Worm (Caenorhabditis elegans) whole organism, L1 larva: Measurements from ENCODE around the gene F01G10.10.

Source experiments
- C16A3.4 ChIP-seq: fragments of 150-350 bp; optimal IDR thresholded peaks from 2 replicates; lab custom pipeline; 2014; ENCODE audit warnings: missing biosample characterization, missing genetic modification characterization
- aha-1 ChIP-seq: fragments of 150-350 bp; optimal IDR thresholded peaks from 2 replicates; lab custom pipeline; 2014; ENCODE audit warnings: missing biosample characterization, missing genetic modification characterization
- blmp-1 ChIP-seq: fragments of 150-350 bp; optimal IDR thresholded peaks from 2 replicates; lab custom pipeline; 2014; ENCODE audit warnings: missing biosample characterization, missing genetic modification characterization
- ceh-8 ChIP-seq: fragments of 200-800 bp; sonication (Bioruptor generic); optimal IDR thresholded peaks from 2 replicates; lab custom pipeline; 2018; ENCODE audit warnings: mild to moderate bottlenecking, missing genetic modification characterization, moderate library complexity, missing compliant biosample characterization
- ceh-82 ChIP-seq, 3 experiments: fragments of 150-350 bp in 1 of 3; sonication (generic microtip) in 2 of 3; optimal IDR thresholded peaks; 2 replicates each; lab custom pipeline; 2014 to 2017; ENCODE audit warnings: missing biosample characterization in 3 of 3, missing genetic modification characterization in 3 of 3
- ceh-88 ChIP-seq: fragments of 200-800 bp; sonication (Bioruptor generic); IDR thresholded peaks from 2 replicates; pipeline ENCODE4 v1.3.6; 2022; ENCODE audit warnings: missing genetic modification characterization, missing compliant biosample characterization
- ces-1 ChIP-seq: fragments of 150-350 bp; optimal IDR thresholded peaks from 2 replicates; lab custom pipeline; 2014; ENCODE audit warnings: missing biosample characterization, missing genetic modification reagents, missing genetic modification characterization
- dpl-1 ChIP-seq, 3 experiments: fragments of 150-350 bp in 2 of 3; sonication (generic microtip) in 1 of 3; optimal IDR thresholded peaks; 2 replicates each; lab custom pipeline; 2014 to 2017; ENCODE audit warnings: missing biosample characterization in 3 of 3, missing genetic modification characterization in 3 of 3, missing genetic modification reagents in 3 of 3
- dsc-1 ChIP-seq: sonication (generic microtip); optimal IDR thresholded peaks from 2 replicates; lab custom pipeline; 2016; ENCODE audit warnings: mild to moderate bottlenecking, missing genetic modification characterization, missing compliant biosample characterization
- efl-1 ChIP-seq, 4 experiments: fragments of 150-350 bp; optimal IDR thresholded peaks in 3 of 4; peaks in 1 of 4; 1 replicate in 1 of 4; 2 replicates in 3 of 4; lab custom pipeline; 2014; ENCODE audit warnings: missing biosample characterization in 2 of 4, missing genetic modification characterization in 2 of 4, missing genetic modification reagents in 2 of 4
- egl-13 ChIP-seq: sonication (generic microtip); optimal IDR thresholded peaks from 2 replicates; lab custom pipeline; 2016; ENCODE audit warnings: missing genotype, missing genetic modification reagents, missing genetic modification characterization, missing compliant biosample characterization
- elt-2 ChIP-seq: sonication (generic microtip); optimal IDR thresholded peaks from 2 replicates; lab custom pipeline; 2016; ENCODE audit warnings: missing genetic modification characterization, mild to moderate bottlenecking, inconsistent platforms, missing compliant biosample characterization, missing genetic modification reagents
- elt-3 ChIP-seq, 6 experiments: fragments of 150-350 bp in 1 of 6; sonication (generic microtip); optimal IDR thresholded peaks; 2 replicates each; lab custom pipeline; 2017 to 2018; ENCODE audit warnings: missing biosample characterization in 6 of 6, missing genetic modification characterization in 6 of 6, inconsistent platforms in 1 of 6
- ets-5 ChIP-seq: fragments of 200-800 bp; sonication (Bioruptor generic); IDR thresholded peaks from 2 replicates; pipeline ENCODE4 v1.3.6; 2022; ENCODE audit warnings: missing genetic modification characterization, missing compliant biosample characterization
- fkh-8 ChIP-seq: sonication (generic microtip); optimal IDR thresholded peaks from 2 replicates; lab custom pipeline; 2016; ENCODE audit warnings: mild to moderate bottlenecking, missing genetic modification characterization, missing compliant biosample characterization
- grh-1 ChIP-seq: fragments of 200-800 bp; sonication (Bioruptor generic); IDR thresholded peaks from 2 replicates; pipeline ENCODE4 v1.3.6; 2022; ENCODE audit warnings: missing genetic modification reagents, missing genetic modification characterization, missing compliant biosample characterization
- hlh-4 ChIP-seq: sonication (generic microtip); optimal IDR thresholded peaks from 2 replicates; lab custom pipeline; 2016; ENCODE audit warnings: mild to moderate bottlenecking, missing genetic modification characterization, missing compliant biosample characterization
- hpl-2 ChIP-seq: fragments of 150-350 bp; optimal IDR thresholded peaks from 2 replicates; lab custom pipeline; 2014; ENCODE audit warnings: missing biosample characterization, missing genetic modification reagents, missing genetic modification characterization
- irx-1 ChIP-seq: sonication (generic microtip); optimal IDR thresholded peaks from 2 replicates; lab custom pipeline; 2016; ENCODE audit warnings: missing genetic modification characterization, missing compliant biosample characterization
- jun-1 ChIP-seq: fragments of 150-350 bp; optimal IDR thresholded peaks from 2 replicates; lab custom pipeline; 2014; ENCODE audit warnings: missing biosample characterization, missing genetic modification reagents, missing genetic modification characterization
- lin-13 ChIP-seq: fragments of 150-350 bp; optimal IDR thresholded peaks from 2 replicates; lab custom pipeline; 2014; ENCODE audit warnings: missing biosample characterization, missing genetic modification reagents, missing genetic modification characterization
- lin-14 ChIP-seq: fragments of 200-800 bp; sonication (Bioruptor generic); optimal IDR thresholded peaks from 2 replicates; lab custom pipeline; 2018; ENCODE audit warnings: mild to moderate bottlenecking, missing genetic modification characterization, moderate library complexity, missing compliant biosample characterization
- lin-35 ChIP-seq, 2 experiments: fragments of 150-350 bp; optimal IDR thresholded peaks; 2 replicates each; lab custom pipeline; 2014; ENCODE audit warnings: missing biosample characterization in 2 of 2, missing genetic modification characterization in 2 of 2, missing genetic modification reagents in 2 of 2
- lir-3 ChIP-seq: sonication (generic microtip); optimal IDR thresholded peaks from 2 replicates; lab custom pipeline; 2016; ENCODE audit warnings: mild to moderate bottlenecking, missing genetic modification characterization, moderate library complexity, missing compliant biosample characterization; ENCODE audit not compliant: poor library complexity
- mab-9 ChIP-seq: fragments of 200-800 bp; sonication (Bioruptor generic); IDR thresholded peaks from 2 replicates; pipeline ENCODE4 v1.3.6; 2022; ENCODE audit warnings: missing genetic modification reagents, missing genetic modification characterization, missing compliant biosample characterization
- mdl-1 ChIP-seq, 2 experiments: fragments of 150-350 bp; optimal IDR thresholded peaks; 2 replicates each; lab custom pipeline; 2014 to 2017; ENCODE audit warnings: missing biosample characterization in 2 of 2, missing genetic modification characterization in 2 of 2, inconsistent platforms in 1 of 2
- nhr-19 ChIP-seq: fragments of 200-800 bp; sonication (Bioruptor generic); conservative IDR thresholded peaks from 2 replicates; pipeline ENCODE4 v1.3.6; 2022; ENCODE audit warnings: missing genetic modification characterization, missing compliant biosample characterization
- nhr-20 ChIP-seq: sonication (generic microtip); optimal IDR thresholded peaks from 2 replicates; lab custom pipeline; 2016; ENCODE audit warnings: mild to moderate bottlenecking, missing genetic modification characterization, missing compliant biosample characterization
- nhr-237 ChIP-seq: fragments of 150-350 bp; optimal IDR thresholded peaks from 2 replicates; lab custom pipeline; 2014; ENCODE audit warnings: missing biosample characterization, missing genetic modification characterization
- nhr-71 ChIP-seq: sonication (generic microtip); optimal IDR thresholded peaks from 2 replicates; lab custom pipeline; 2016; ENCODE audit warnings: mild to moderate bottlenecking, missing genetic modification characterization, moderate library complexity, missing compliant biosample characterization
- nhr-76 ChIP-seq: sonication (generic microtip); optimal IDR thresholded peaks from 2 replicates; lab custom pipeline; 2017; ENCODE audit warnings: missing biosample characterization, missing genetic modification characterization
- nhr-77 ChIP-seq: fragments of 150-350 bp; optimal IDR thresholded peaks from 2 replicates; lab custom pipeline; 2014; ENCODE audit warnings: missing biosample characterization, missing genetic modification characterization
- nhr-84 ChIP-seq: sonication (generic microtip); optimal IDR thresholded peaks from 2 replicates; lab custom pipeline; 2017; ENCODE audit warnings: missing biosample characterization, missing genetic modification characterization
- nhr-85 ChIP-seq: sonication (generic microtip); peaks from one replicate; lab custom pipeline; 2016; ENCODE audit warnings: missing genetic modification characterization, inconsistent platforms, missing compliant biosample characterization
- nhr-90 ChIP-seq: sonication (generic microtip); optimal IDR thresholded peaks from 2 replicates; lab custom pipeline; 2016; ENCODE audit warnings: mild to moderate bottlenecking, missing genetic modification characterization, missing compliant biosample characterization; ENCODE audit not compliant: poor library complexity
- pag-3 ChIP-seq: sonication (generic microtip); optimal IDR thresholded peaks from 2 replicates; lab custom pipeline; 2017; ENCODE audit warnings: missing genetic modification characterization, mild to moderate bottlenecking, missing compliant biosample characterization, antibody characterized with exemption, borderline replicate concordance; ENCODE audit not compliant: insufficient read depth
- pqm-1 ChIP-seq: sonication (generic microtip); optimal IDR thresholded peaks from 3 replicates; lab custom pipeline; 2017; ENCODE audit warnings: missing biosample characterization, missing genetic modification characterization
- rnt-1 ChIP-seq: sonication (generic microtip); optimal IDR thresholded peaks from 2 replicates; lab custom pipeline; 2016; ENCODE audit warnings: mild to moderate bottlenecking, missing genetic modification characterization, moderate library complexity, missing compliant biosample characterization
- skn-1 ChIP-seq: fragments of 150-350 bp; optimal IDR thresholded peaks from 2 replicates; lab custom pipeline; 2014; ENCODE audit warnings: missing biosample characterization, missing genetic modification characterization
- snpc-4 ChIP-seq: fragments of 150-350 bp; optimal IDR thresholded peaks from 2 replicates; lab custom pipeline; 2014; ENCODE audit warnings: missing biosample characterization, missing genetic modification characterization
- snu-23 ChIP-seq: sonication (generic microtip); optimal IDR thresholded peaks from 2 replicates; lab custom pipeline; 2016; ENCODE audit warnings: missing genetic modification characterization, missing compliant biosample characterization
- sptf-1 ChIP-seq: fragments of 150-350 bp; optimal IDR thresholded peaks from 2 replicates; lab custom pipeline; 2014; ENCODE audit warnings: missing biosample characterization, missing genetic modification characterization
- swsn-7 ChIP-seq: sonication (generic microtip); optimal IDR thresholded peaks from 2 replicates; lab custom pipeline; 2016; ENCODE audit warnings: missing genetic modification characterization, missing compliant biosample characterization
- unc-30 ChIP-seq: sonication (generic microtip); optimal IDR thresholded peaks from 2 replicates; lab custom pipeline; 2017; ENCODE audit warnings: missing biosample characterization, missing genetic modification characterization
- unc-86 ChIP-seq: sonication (generic microtip); optimal IDR thresholded peaks from 2 replicates; lab custom pipeline; 2016; ENCODE audit warnings: missing genetic modification characterization, missing compliant biosample characterization
- unc-98 ChIP-seq: fragments of 200-800 bp; sonication (Bioruptor generic); IDR thresholded peaks from 2 replicates; pipeline ENCODE4 v1.3.6; 2022; ENCODE audit warnings: missing genetic modification characterization, missing compliant biosample characterization
- zag-1 ChIP-seq: fragments of 150-350 bp; optimal IDR thresholded peaks from 2 replicates; lab custom pipeline; 2014; ENCODE audit warnings: missing biosample characterization, missing genetic modification characterization
- zip-4 ChIP-seq: fragments of 200-800 bp; sonication (Bioruptor generic); optimal IDR thresholded peaks from 2 replicates; lab custom pipeline; 2018; ENCODE audit warnings: mild to moderate bottlenecking, missing genetic modification characterization, moderate library complexity, missing compliant biosample characterization

Gene F01G10.10

DNA sequence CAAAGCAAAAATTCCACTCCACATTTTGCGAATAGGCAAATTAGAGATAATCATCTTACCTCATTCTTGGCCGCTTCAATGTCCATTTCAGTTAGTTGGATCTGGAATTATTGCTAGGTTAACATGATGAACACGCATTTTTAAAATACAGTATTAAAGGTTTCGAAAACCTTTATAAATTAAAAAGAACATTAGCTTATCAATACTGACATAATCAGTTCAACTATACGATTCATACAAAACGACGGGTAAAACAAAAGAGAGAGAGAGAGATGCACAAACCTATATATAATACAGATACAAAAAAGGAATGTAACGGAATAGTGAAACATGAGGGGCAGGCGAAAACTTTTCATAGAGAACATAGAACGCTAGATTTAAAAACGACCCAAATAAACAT is 35.5 kb downstream of the F01G10.10 start, which contains the start of gene thk-1:
Gene thk-1 (minus strand): TSS at position 101 of the 400 bp plus-strand sequence.
- TF ChIP-seq swsn-7 (tag; lab: Kevin White, UChicago) = no peak
- TF ChIP-seq grh-1 (GFP tag; lab: Robert Waterston, UW) = no peak
- no peak for TF ChIP-seq ets-5
- TF ChIP-seq rnt-1 (tag; lab: Kevin White, UChicago) = no peak
- no peak for TF ChIP-seq elt-3 (tag; optimal IDR thresholded peaks at IDR 0.05; lab: Kevin White, UChicago)
- no peak for TF ChIP-seq hpl-2 (GFP tag; lab: Kevin White, UChicago)
- no peak for TF ChIP-seq nhr-237 (tag; lab: Kevin White, UChicago)
- TF ChIP-seq hlh-4 (tag; lab: Kevin White, UChicago) = no peak
- TF ChIP-seq nhr-90 = no peak
- no peak for TF ChIP-seq lin-35 (GFP tag; optimal IDR thresholded peaks at IDR 0.05; lab: Kevin White, UChicago)
- no peak for TF ChIP-seq efl-1 (optimal IDR thresholded peaks at IDR 0.05; lab: Kevin White, UChicago)
- TF ChIP-seq efl-1 (GFP tag; optimal IDR thresholded peaks at IDR 0.05 in 1 of 2; lab: Kevin White, UChicago) = no peak
- TF ChIP-seq nhr-20 (tag; lab: Kevin White, UChicago) = no peak
- TF ChIP-seq aha-1 (tag; lab: Kevin White, UChicago) = no peak

DNA sequence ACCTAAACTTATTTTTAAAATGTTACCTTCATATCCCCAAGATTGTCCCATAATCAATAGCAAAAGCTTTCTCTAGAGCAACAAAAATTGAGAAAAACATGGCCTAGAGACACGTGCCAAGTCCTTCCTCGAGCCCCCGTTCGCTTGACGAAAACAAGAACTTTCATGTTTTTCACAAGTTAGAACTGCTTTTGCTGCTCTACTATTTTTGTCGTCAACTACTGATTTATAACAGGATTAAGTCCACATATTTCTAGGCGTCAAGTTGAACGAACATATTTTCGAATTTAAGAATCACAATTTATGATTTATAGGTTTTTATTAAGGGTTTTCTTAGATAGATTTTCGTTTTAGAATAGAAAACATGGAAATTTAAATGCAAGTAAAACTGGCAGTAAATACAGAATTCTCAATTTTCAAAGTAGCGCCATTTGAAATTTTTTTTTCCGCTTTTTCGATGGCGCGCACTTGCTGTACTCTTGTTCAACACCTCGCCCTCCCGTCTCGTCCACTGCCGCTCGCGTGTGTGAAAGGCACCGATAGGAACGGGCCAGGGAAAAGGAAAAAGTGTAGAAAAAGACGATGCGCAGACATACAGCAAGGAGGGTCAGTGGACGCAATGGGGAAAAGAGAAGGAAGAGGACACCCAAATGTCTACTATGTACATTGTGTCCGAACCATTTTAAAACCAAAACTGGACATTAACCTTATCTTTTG is 38.4 kb downstream of the F01G10.10 start, which contains the start of gene rad-51:
Gene rad-51 (minus strand): TSS at position 51 of the 717 bp plus-strand sequence.
- TF ChIP-seq sptf-1 (tag; lab: Kevin White, UChicago) (no peak), zag-1 (tag; lab: Kevin White, UChicago) (no peak), nhr-71 (tag; lab: Kevin White, UChicago) (peak; percentile 68), snpc-4 (tag; lab: Kevin White, UChicago) (no peak), blmp-1 (tag; lab: Kevin White, UChicago) (peak; percentile 48), C16A3.4 (tag; lab: Kevin White, UChicago) (peak; percentile 39), irx-1 (no peak), unc-98 (no peak), nhr-237 (tag; lab: Kevin White, UChicago) (no peak), skn-1 (tag; lab: Kevin White, UChicago) (peak; percentile 46), elt-2 (tag; lab: Kevin White, UChicago) (peak; percentile 25), snu-23 (GFP tag; lab: Kevin White, UChicago) (peak; percentile 72), pag-3 (tag; lab: Kevin White, UChicago) (peak; percentile 34), lin-13 (peak; percentile 10), zip-4 (GFP tag; lab: Kevin White, UChicago) (no peak), fkh-8 (tag; lab: Kevin White, UChicago) (peak; percentile 51), elt-3 (tag; optimal IDR thresholded peaks at IDR 0.05; lab: Kevin White, UChicago) (peak in 1 of 6 experiments; percentile 6), dsc-1 (no peak), pqm-1 (no peak), lir-3 (tag; lab: Kevin White, UChicago) (peak; percentile 5), jun-1 (peak; percentile 45), lin-35 (GFP tag; optimal IDR thresholded peaks at IDR 0.05; lab: Kevin White, UChicago) (peak; percentile 89 to 93), unc-30 (no peak), lin-14 (GFP tag; lab: Kevin White, UChicago) (peak; percentile 97), ceh-8 (GFP tag; lab: Kevin White, UChicago) (peak; percentile 16), ces-1 (GFP tag; lab: Kevin White, UChicago) (no peak), mdl-1 (tag; optimal IDR thresholded peaks at IDR 0.05; lab: Kevin White, UChicago) (peak in 1 of 2 experiments; percentile 76), nhr-77 (tag; lab: Kevin White, UChicago) (peak; percentile 39), nhr-84 (no peak), nhr-90 (peak; percentile 17), ceh-82 (tag; optimal IDR thresholded peaks at IDR 0.05; lab: Kevin White, UChicago) (peak in 2 of 3 experiments; percentile 55 to 75), unc-86 (tag; lab: Kevin White, UChicago) (peak; percentile 32), nhr-76 (tag; lab: Kevin White, UChicago) (no peak), ets-5 (no peak), nhr-20 (tag; lab: Kevin White, UChicago) (peak; percentile 64), ceh-88 (GFP tag; lab: Robert Waterston, UW) (no peak), nhr-85 (peak; percentile 1), dpl-1 (GFP tag; optimal IDR thresholded peaks at IDR 0.05; lab: Kevin White, UChicago) (peak; percentile 78 to 89 (median 81)), nhr-19 (GFP tag; lab: Robert Waterston, UW) (no peak; the same call in 1 of the 2 replicates), egl-13 (tag; lab: Kevin White, UChicago) (no peak), mab-9 (no peak)
